Worm (Caenorhabditis elegans): ENCODE data around the gene sri-50.

- TF ChIP-seq lin-13 (tag; optimal IDR thresholded peaks at IDR 0.05) (no peak), nhr-28 (tag; optimal IDR thresholded peaks at IDR 0.05) (no peak), nhr-2 (tag; optimal IDR thresholded peaks at IDR 0.05) (no peak)
Measured at ce11 chrII:3225200-3225599, 21.7 kb downstream of the sri-50 start, which contains the start of gene ZC239.16.

All from whole organism, mixed stage, embryonic.